Fruit fly (Drosophila melanogaster): Measurements from ENCODE around the gene Rph.

The Rph gene

dm6 chrX:10806718-10807412, 49.4 kb upstream of the Rph start (continued):
- TF ChIP-seq CG7987 (GFP tag; optimal IDR thresholded peaks at IDR 0.05) (peak; percentile 6), CG2120 (GFP tag; optimal IDR thresholded peaks at IDR 0.05) (peak; percentile 17), CG13424 (tag; optimal IDR thresholded peaks at IDR 0.05) (peak; percentile 16), CG3163 (GFP tag; optimal IDR thresholded peaks at IDR 0.05) (peak; percentile 25), usp (GFP tag; optimal IDR thresholded peaks at IDR 0.05) (no peak), pan (optimal IDR thresholded peaks at IDR 0.05) (no peak), pan (GFP tag; optimal IDR thresholded peaks at IDR 0.05 in 1 of 2, IDR thresholded peaks at IDR 0.05 in 1 of 2) (no peak), CG12659 (GFP tag; optimal IDR thresholded peaks at IDR 0.05) (peak; percentile 0), en (GFP tag; optimal IDR thresholded peaks at IDR 0.05) (no peak), Oli (tag; optimal IDR thresholded peaks at IDR 0.05) (no peak), odd (GFP tag; optimal IDR thresholded peaks at IDR 0.05) (no peak), CG12299 (tag; optimal IDR thresholded peaks at IDR 0.05) (no peak), CG9817 (tag; optimal IDR thresholded peaks at IDR 0.05) (no peak), CG18476 (GFP tag; optimal IDR thresholded peaks at IDR 0.05) (no peak), gsb (GFP tag; IDR thresholded peaks at IDR 0.05) (no peak), CG10959 (GFP tag; IDR thresholded peaks at IDR 0.05) (no peak), Abd-B (GFP tag; optimal IDR thresholded peaks at IDR 0.05) (no peak), CG7786 (GFP tag; optimal IDR thresholded peaks at IDR 0.05) (no peak), stwl (tag; optimal IDR thresholded peaks at IDR 0.05) (peak; percentile 1), CG10147 (GFP tag; optimal IDR thresholded peaks at IDR 0.05) (no peak), Doc3 (GFP tag; IDR thresholded peaks at IDR 0.05; ENCODE audit: partially characterized antibody) (no peak), Elba2 (GFP tag; optimal IDR thresholded peaks at IDR 0.05) (peak; percentile 71), CG14667 (GFP tag; IDR thresholded peaks at IDR 0.05) (no peak), CG16779 (GFP tag; IDR thresholded peaks at IDR 0.05) (no peak), CG15269 (tag; optimal IDR thresholded peaks at IDR 0.05) (no peak), Mes4 (GFP tag; optimal IDR thresholded peaks at IDR 0.05) (no peak), CG13287 (GFP tag; IDR thresholded peaks at IDR 0.05; ENCODE audit: partially characterized antibody) (0 out of 2 replicates have a peak, but pooled peaks have one; percentile 10), CG10267 (tag; optimal IDR thresholded peaks at IDR 0.05) (no peak), E2f2 (GFP tag; IDR thresholded peaks at IDR 0.05) (0 out of 2 replicates have a peak, but pooled peaks have one; percentile 15), Asciz (GFP tag; optimal IDR thresholded peaks at IDR 0.05) (no peak), Dref (GFP tag; IDR thresholded peaks at IDR 0.05) (no peak)

- TF ChIP-seq Dp (GFP tag; optimal IDR thresholded peaks at IDR 0.05), result peak; percentile 50
- TF ChIP-seq esg (GFP tag; conservative IDR thresholded peaks at IDR 0.05), result no peak
- peak; percentile 0 for TF ChIP-seq corto (GFP tag; optimal IDR thresholded peaks at IDR 0.05)
- no peak for TF ChIP-seq CG2889 (GFP tag; IDR thresholded peaks at IDR 0.05)
- TF ChIP-seq dm (GFP tag; optimal IDR thresholded peaks at IDR 0.05), result peak; percentile 65
- no peak for TF ChIP-seq CrebB (tag; optimal IDR thresholded peaks at IDR 0.05)
- no peak for TF ChIP-seq sima (GFP tag; optimal IDR thresholded peaks at IDR 0.05)
- 0 out of 2 replicates have a peak, but pooled peaks have one; percentile 37 for TF ChIP-seq unc-4 (GFP tag; IDR thresholded peaks at IDR 0.05; ENCODE audit: partially characterized antibody)
- peak; percentile 77 for TF ChIP-seq CG1832 (GFP tag; optimal IDR thresholded peaks at IDR 0.05)
- TF ChIP-seq Deaf1 (tag; optimal IDR thresholded peaks at IDR 0.05), result peak; percentile 29
- TF ChIP-seq stwl (tag; optimal IDR thresholded peaks at IDR 0.05), result peak; percentile 12
- no peak for TF ChIP-seq CG31441 (GFP tag; IDR thresholded peaks at IDR 0.05)
- TF ChIP-seq CG6254 (GFP tag; optimal IDR thresholded peaks at IDR 0.05), result no peak
- TF ChIP-seq CG11398 (GFP tag; optimal IDR thresholded peaks at IDR 0.05), result no peak
- TF ChIP-seq CG11085 (GFP tag; IDR thresholded peaks at IDR 0.05), result no peak
- peak; percentile 4 for TF ChIP-seq abd-A (tag; optimal IDR thresholded peaks at IDR 0.05)
- TF ChIP-seq ato (GFP tag; IDR thresholded peaks at IDR 0.05; ENCODE audit: partially characterized antibody), result 0 out of 2 replicates have a peak, but pooled peaks have one; percentile 20
- no peak for TF ChIP-seq tap (tag; optimal IDR thresholded peaks at IDR 0.05)
- TF ChIP-seq HmgZ (tag; optimal IDR thresholded peaks at IDR 0.05), result peak; percentile 18
- TF ChIP-seq CG14441 (GFP tag; IDR thresholded peaks at IDR 0.05), result no peak
These were observed 48.3 kb upstream of the Rph start for dm6 chrX:10805651-10806191.

Measured in whole organism, embryonic.